Worm (Caenorhabditis elegans): Measurements from ENCODE around the gene F37A4.1.

F37A4.1 gene

ce11 chrIII:6725489-6725888, 2.3 kb downstream of the F37A4.1 start, which contains the start of gene wdr-4:
wdr-4 (plus strand) TSS chrIII:6725789.
- no peak for TF ChIP-seq W03F9.2 (tag; optimal IDR thresholded peaks at IDR 0.05)
- no peak for TF ChIP-seq him-1 (tag; optimal IDR thresholded peaks at IDR 0.05)
- no peak for TF ChIP-seq dao-5 (tag; optimal IDR thresholded peaks at IDR 0.05)

- TF ChIP-seq him-1 (tag; optimal IDR thresholded peaks at IDR 0.05) (no peak), dao-5 (tag; optimal IDR thresholded peaks at IDR 0.05) (no peak), W03F9.2 (tag; optimal IDR thresholded peaks at IDR 0.05) (no peak)
These were observed 7.1 kb downstream of the F37A4.1 start, which contains the start of the genes Y102E9.5 and odr-4 for ce11 chrIII:6730185-6730850. Y102E9.5 (minus strand) TSS chrIII:6730285. odr-4 (plus strand) TSS chrIII:6730800.

ce11 chrIII:6731285-6731684, 8.1 kb downstream of the F37A4.1 start:
- TF ChIP-seq dao-5 (tag; optimal IDR thresholded peaks at IDR 0.05): no peak
- no peak for TF ChIP-seq him-1 (tag; optimal IDR thresholded peaks at IDR 0.05)
- TF ChIP-seq W03F9.2 (tag; optimal IDR thresholded peaks at IDR 0.05): no peak

ce11 chrIII:6734420-6734819, 11.2 kb downstream of the F37A4.1 start, which contains the start of gene Y102E9.3:
Y102E9.3 (minus strand) TSS chrIII:6734520.
- TF ChIP-seq W03F9.2 (tag; optimal IDR thresholded peaks at IDR 0.05): no peak
- TF ChIP-seq him-1 (tag; optimal IDR thresholded peaks at IDR 0.05): no peak
- TF ChIP-seq dao-5 (tag; optimal IDR thresholded peaks at IDR 0.05): no peak

- TF ChIP-seq dao-5 (tag; optimal IDR thresholded peaks at IDR 0.05) (no peak), him-1 (tag; optimal IDR thresholded peaks at IDR 0.05) (no peak), W03F9.2 (tag; optimal IDR thresholded peaks at IDR 0.05) (no peak)
These were observed 13.4 kb downstream of the F37A4.1 start, which contains the start of gene Y102E9.6 for ce11 chrIII:6736566-6736965. Y102E9.6 (minus strand) TSS chrIII:6736666.

ce11 chrIII:6736971-6737370, 13.8 kb downstream of the F37A4.1 start, which contains the start of gene K07E12.2:
K07E12.2 (plus strand) TSS chrIII:6737271.
- TF ChIP-seq dao-5 (tag; optimal IDR thresholded peaks at IDR 0.05): no peak
- no peak for TF ChIP-seq W03F9.2 (tag; optimal IDR thresholded peaks at IDR 0.05)
- no peak for TF ChIP-seq him-1 (tag; optimal IDR thresholded peaks at IDR 0.05)

- TF ChIP-seq dao-5 (tag; optimal IDR thresholded peaks at IDR 0.05) (no peak), him-1 (tag; optimal IDR thresholded peaks at IDR 0.05) (no peak), W03F9.2 (tag; optimal IDR thresholded peaks at IDR 0.05) (no peak)
These were observed 16.9 kb downstream of the F37A4.1 start for ce11 chrIII:6740072-6740471.

- TF ChIP-seq him-1 (tag; optimal IDR thresholded peaks at IDR 0.05) (no peak), W03F9.2 (tag; optimal IDR thresholded peaks at IDR 0.05) (no peak), dao-5 (tag; optimal IDR thresholded peaks at IDR 0.05) (no peak)
These were observed 19.4 kb downstream of the F37A4.1 start for ce11 chrIII:6742597-6742996.

- TF ChIP-seq dao-5 (tag; optimal IDR thresholded peaks at IDR 0.05): no peak
- no peak for TF ChIP-seq W03F9.2 (tag; optimal IDR thresholded peaks at IDR 0.05)
- TF ChIP-seq him-1 (tag; optimal IDR thresholded peaks at IDR 0.05): no peak
These were observed 22.8 kb downstream of the F37A4.1 start, which contains the start of gene dig-1 for ce11 chrIII:6746008-6746407. dig-1 (plus strand) TSS chrIII:6746308.

ce11 chrIII:6746668-6747067, 23.5 kb downstream of the F37A4.1 start:
- no peak for TF ChIP-seq W03F9.2 (tag; optimal IDR thresholded peaks at IDR 0.05)
- no peak for TF ChIP-seq dao-5 (tag; optimal IDR thresholded peaks at IDR 0.05)
- TF ChIP-seq him-1 (tag; optimal IDR thresholded peaks at IDR 0.05): no peak

ce11 chrIII:6752612-6753011, 29.4 kb downstream of the F37A4.1 start:
- TF ChIP-seq W03F9.2 (tag; optimal IDR thresholded peaks at IDR 0.05) (no peak), him-1 (tag; optimal IDR thresholded peaks at IDR 0.05) (no peak), dao-5 (tag; optimal IDR thresholded peaks at IDR 0.05) (no peak)

ce11 chrIII:6756769-6757168, 33.6 kb downstream of the F37A4.1 start:
- TF ChIP-seq dao-5 (tag; optimal IDR thresholded peaks at IDR 0.05) (no peak), W03F9.2 (tag; optimal IDR thresholded peaks at IDR 0.05) (no peak), him-1 (tag; optimal IDR thresholded peaks at IDR 0.05) (no peak)

All from whole organism, L4/young adult.